Worm (Caenorhabditis elegans) whole organism, young adult: Measurements from ENCODE around the gene D1025.10.
A peak's percentile ranks its signal among the peaks of the same experiment; 100 is the strongest.

Experiments used
- B0019.2 ChIP-seq: fragments of 200-800 bp; sonication (Bioruptor generic); conservative IDR thresholded peaks from 2 replicates; pipeline ENCODE4 v1.3.6; 2022; ENCODE audit warnings: missing genetic modification reagents, missing genetic modification characterization, missing compliant biosample characterization
- B0261.1 ChIP-seq: sonication (generic microtip); optimal IDR thresholded peaks from 2 replicates; lab custom pipeline; 2016; ENCODE audit warnings: mild to moderate bottlenecking, missing genetic modification characterization, moderate library complexity, missing compliant biosample characterization
- D2030.7 ChIP-seq: fragments of 200-800 bp; sonication (Bioruptor generic); IDR thresholded peaks from 2 replicates; pipeline ENCODE4 v1.3.6; 2022; ENCODE audit warnings: missing genetic modification reagents, missing genetic modification characterization, missing compliant biosample characterization
- F22D6.2 ChIP-seq: sonication (generic microtip); optimal IDR thresholded peaks from 2 replicates; lab custom pipeline; 2016; ENCODE audit warnings: mild to moderate bottlenecking, missing genetic modification characterization, missing compliant biosample characterization
- F23B12.7 ChIP-seq: sonication (generic microtip); optimal IDR thresholded peaks from 2 replicates; lab custom pipeline; 2017; ENCODE audit warnings: missing genetic modification characterization, mild to moderate bottlenecking, missing compliant biosample characterization, antibody characterized with exemption, moderate library complexity; ENCODE audit not compliant: insufficient read depth
- F33H1.4 ChIP-seq: fragments of 200-800 bp; sonication (Bioruptor generic); IDR thresholded peaks from 2 replicates; pipeline ENCODE4 v1.3.6; 2022; ENCODE audit warnings: missing genetic modification reagents, missing genetic modification characterization, missing compliant biosample characterization
- F55B11.4 ChIP-seq: sonication (generic microtip); optimal IDR thresholded peaks from 2 replicates; lab custom pipeline; 2016; ENCODE audit warnings: missing compliant biosample characterization, missing genetic modification characterization, borderline replicate concordance; ENCODE audit not compliant: insufficient read depth
- K11D2.4 ChIP-seq: fragments of 200-800 bp; sonication (Bioruptor generic); IDR thresholded peaks from 2 replicates; pipeline ENCODE4 v1.3.6; 2022; ENCODE audit warnings: missing genetic modification reagents, missing genetic modification characterization, missing compliant biosample characterization
- Y53G8AR.9 ChIP-seq: fragments of 200-800 bp; sonication (Bioruptor generic); conservative IDR thresholded peaks from 2 replicates; pipeline ENCODE4 v1.3.6; 2022; ENCODE audit warnings: missing genetic modification reagents, missing genetic modification characterization, missing compliant biosample characterization
- Y79H2A.3 ChIP-seq: fragments of 200-800 bp; sonication (Bioruptor generic); conservative IDR thresholded peaks from 2 replicates; pipeline ENCODE4 v1.3.6; 2022; ENCODE audit warnings: missing genetic modification reagents, missing genetic modification characterization, missing compliant biosample characterization
- akir-1 ChIP-seq: fragments of 200-800 bp; sonication (Bioruptor generic); optimal IDR thresholded peaks from 2 replicates; lab custom pipeline; 2018; ENCODE audit warnings: mild to moderate bottlenecking, missing genetic modification characterization, moderate library complexity, missing compliant biosample characterization
- ama-1 ChIP-seq, 3 experiments: fragments of 150-350 bp in 1 of 3; sonication (generic microtip) in 2 of 3; optimal IDR thresholded peaks; 2 replicates each; lab custom pipeline; 2014 to 2018; ENCODE audit warnings: missing biosample characterization in 2 of 3, missing genetic modification characterization in 2 of 3, missing genetic modification reagents in 2 of 3
- aptf-3 ChIP-seq: fragments of 200-800 bp; sonication (Bioruptor generic); IDR thresholded peaks from 2 replicates; pipeline ENCODE4 v1.3.6; 2022; ENCODE audit warnings: missing genetic modification characterization, missing compliant biosample characterization
- athp-1 ChIP-seq: sonication (generic microtip); optimal IDR thresholded peaks from 2 replicates; lab custom pipeline; 2017; ENCODE audit warnings: mild to moderate bottlenecking, missing genetic modification characterization, missing compliant biosample characterization
- bed-1 ChIP-seq: fragments of 200-800 bp; sonication (Bioruptor generic); IDR thresholded peaks from 2 replicates; pipeline ENCODE4 v1.3.6; 2022; ENCODE audit warnings: missing genetic modification reagents, missing genetic modification characterization, missing compliant biosample characterization
- ceh-100 ChIP-seq: fragments of 200-800 bp; sonication (Bioruptor generic); IDR thresholded peaks from 2 replicates; pipeline ENCODE4 v1.3.6; 2022; ENCODE audit warnings: missing genetic modification reagents, missing genetic modification characterization, missing compliant biosample characterization
- ceh-91 ChIP-seq: fragments of 200-800 bp; sonication (Bioruptor generic); IDR thresholded peaks from 2 replicates; pipeline ENCODE4 v1.3.6; 2022; ENCODE audit warnings: missing genetic modification reagents, missing genetic modification characterization, missing compliant biosample characterization
- dox-1 ChIP-seq: fragments of 200-800 bp; sonication (Bioruptor generic); IDR thresholded peaks from 2 replicates; pipeline ENCODE4 v1.3.6; 2022; ENCODE audit warnings: missing genetic modification reagents, missing genetic modification characterization, missing compliant biosample characterization
- dpff-1 ChIP-seq: sonication (generic microtip); optimal IDR thresholded peaks from 2 replicates; lab custom pipeline; 2017; ENCODE audit warnings: mild to moderate bottlenecking, missing genetic modification characterization, missing compliant biosample characterization
- efl-1 ChIP-seq: fragments of 150-350 bp; optimal IDR thresholded peaks from 2 replicates; lab custom pipeline; 2014; ENCODE audit warnings: missing biosample characterization, missing genetic modification reagents, missing genetic modification characterization
- egl-18 ChIP-seq: fragments of 200-800 bp; sonication (Bioruptor generic); IDR thresholded peaks from 2 replicates; pipeline ENCODE4 v1.3.6; 2022; ENCODE audit warnings: missing genetic modification reagents, missing genetic modification characterization, missing compliant biosample characterization
- egrh-3 ChIP-seq: fragments of 200-800 bp; sonication (Bioruptor generic); IDR thresholded peaks from 2 replicates; pipeline ENCODE4 v1.3.6; 2022; ENCODE audit warnings: missing genetic modification reagents, missing genetic modification characterization, missing compliant biosample characterization
- ekl-4 ChIP-seq: fragments of 200-800 bp; sonication (Bioruptor generic); IDR thresholded peaks from 2 replicates; pipeline ENCODE4 v1.3.6; 2022; ENCODE audit warnings: missing genetic modification reagents, missing genetic modification characterization, missing compliant biosample characterization
- fkh-3 ChIP-seq: sonication (generic microtip); optimal IDR thresholded peaks from 2 replicates; lab custom pipeline; 2016; ENCODE audit warnings: mild to moderate bottlenecking, missing genetic modification characterization, missing compliant biosample characterization
- gei-17 ChIP-seq: fragments of 200-800 bp; sonication (Bioruptor generic); optimal IDR thresholded peaks from 2 replicates; lab custom pipeline; 2018; ENCODE audit warnings: mild to moderate bottlenecking, missing genetic modification characterization, missing compliant biosample characterization
- hlh-26 ChIP-seq: fragments of 200-800 bp; sonication (Bioruptor generic); conservative IDR thresholded peaks from 2 replicates; pipeline ENCODE4 v1.3.6; 2022; ENCODE audit warnings: missing genetic modification reagents, missing genetic modification characterization, missing compliant biosample characterization
- hrde-1 ChIP-seq: sonication (generic microtip); optimal IDR thresholded peaks from 2 replicates; lab custom pipeline; 2016; ENCODE audit warnings: missing genetic modification characterization, mild to moderate bottlenecking, missing compliant biosample characterization, moderate library complexity, missing genotype, missing genetic modification reagents, borderline replicate concordance
- lsy-27 ChIP-seq: sonication (generic microtip); optimal IDR thresholded peaks from 2 replicates; lab custom pipeline; 2017; ENCODE audit warnings: missing genetic modification characterization, mild to moderate bottlenecking, missing compliant biosample characterization, antibody characterized with exemption, missing genotype, borderline replicate concordance; ENCODE audit not compliant: insufficient read depth
- madf-10 ChIP-seq: sonication (generic microtip); optimal IDR thresholded peaks from 2 replicates; lab custom pipeline; 2016; ENCODE audit warnings: mild to moderate bottlenecking, missing genetic modification characterization, missing compliant biosample characterization
- madf-8 ChIP-seq: fragments of 200-800 bp; sonication (Bioruptor generic); conservative IDR thresholded peaks from 2 replicates; pipeline ENCODE4 v1.3.6; 2022; ENCODE audit warnings: missing genetic modification reagents, missing genetic modification characterization, missing compliant biosample characterization
- mes-4 ChIP-seq: sonication (generic microtip); optimal IDR thresholded peaks from 2 replicates; lab custom pipeline; 2016; ENCODE audit warnings: missing genotype, missing genetic modification characterization, missing compliant biosample characterization
- nfya-1 ChIP-seq: sonication (generic microtip); optimal IDR thresholded peaks from 2 replicates; lab custom pipeline; 2017; ENCODE audit warnings: antibody characterized with exemption, missing compliant biosample characterization, missing genetic modification characterization, borderline replicate concordance; ENCODE audit not compliant: insufficient read depth
- nfya-2 ChIP-seq: fragments of 200-800 bp; sonication (Bioruptor generic); IDR thresholded peaks from 2 replicates; pipeline ENCODE4 v1.3.6; 2022; ENCODE audit warnings: missing genetic modification reagents, missing genetic modification characterization, missing compliant biosample characterization
- nhr-120 ChIP-seq: fragments of 200-800 bp; sonication (Bioruptor generic); IDR thresholded peaks from 2 replicates; pipeline ENCODE4 v1.3.6; 2022; ENCODE audit warnings: missing genetic modification characterization, missing compliant biosample characterization
- nhr-27 ChIP-seq: fragments of 200-800 bp; sonication (Bioruptor generic); optimal IDR thresholded peaks from 2 replicates; lab custom pipeline; 2018; ENCODE audit warnings: mild to moderate bottlenecking, missing genetic modification characterization, moderate library complexity, missing compliant biosample characterization
- nhr-90 ChIP-seq: sonication (generic microtip); optimal IDR thresholded peaks from 2 replicates; lab custom pipeline; 2016; ENCODE audit warnings: missing genotype, mild to moderate bottlenecking, missing genetic modification characterization, missing compliant biosample characterization
- rcor-1 ChIP-seq: fragments of 200-800 bp; sonication (Bioruptor generic); IDR thresholded peaks from 2 replicates; pipeline ENCODE4 v1.3.6; 2022; ENCODE audit warnings: missing genetic modification reagents, missing genetic modification characterization, missing compliant biosample characterization
- repo-1 ChIP-seq: sonication (generic microtip); optimal IDR thresholded peaks from 2 replicates; lab custom pipeline; 2017; ENCODE audit warnings: mild to moderate bottlenecking, missing genetic modification characterization, missing compliant biosample characterization
- somi-1 ChIP-seq: fragments of 200-800 bp; sonication (Bioruptor generic); optimal IDR thresholded peaks from 2 replicates; lab custom pipeline; 2018; ENCODE audit warnings: mild to moderate bottlenecking, missing genetic modification characterization, missing compliant biosample characterization
- sptf-2 ChIP-seq: fragments of 200-800 bp; sonication (Bioruptor generic); optimal IDR thresholded peaks from 2 replicates; lab custom pipeline; 2018; ENCODE audit warnings: mild to moderate bottlenecking, missing genetic modification characterization, missing compliant biosample characterization
- tlf-1 ChIP-seq: fragments of 200-800 bp; sonication (Bioruptor generic); optimal IDR thresholded peaks from 2 replicates; lab custom pipeline; 2018; ENCODE audit warnings: mild to moderate bottlenecking, missing genetic modification characterization, missing compliant biosample characterization
- unc-62 ChIP-seq: fragments of 150-350 bp; optimal IDR thresholded peaks from 2 replicates; lab custom pipeline; 2014; ENCODE audit warnings: missing biosample characterization, missing genetic modification reagents, missing genetic modification characterization
- ztf-18 ChIP-seq: sonication (generic microtip); optimal IDR thresholded peaks from 2 replicates; lab custom pipeline; 2016; ENCODE audit warnings: missing genotype, mild to moderate bottlenecking, missing genetic modification characterization, missing compliant biosample characterization
- ztf-22 ChIP-seq: fragments of 200-800 bp; sonication (Bioruptor generic); optimal IDR thresholded peaks from 2 replicates; lab custom pipeline; 2018; ENCODE audit warnings: mild to moderate bottlenecking, missing genetic modification characterization, moderate library complexity, missing compliant biosample characterization
- ztf-6 ChIP-seq: fragments of 200-800 bp; sonication (Bioruptor generic); IDR thresholded peaks from 2 replicates; pipeline ENCODE4 v1.3.6; 2022; ENCODE audit warnings: missing genetic modification reagents, missing genetic modification characterization, missing compliant biosample characterization

The D1025.10 gene

DNA sequence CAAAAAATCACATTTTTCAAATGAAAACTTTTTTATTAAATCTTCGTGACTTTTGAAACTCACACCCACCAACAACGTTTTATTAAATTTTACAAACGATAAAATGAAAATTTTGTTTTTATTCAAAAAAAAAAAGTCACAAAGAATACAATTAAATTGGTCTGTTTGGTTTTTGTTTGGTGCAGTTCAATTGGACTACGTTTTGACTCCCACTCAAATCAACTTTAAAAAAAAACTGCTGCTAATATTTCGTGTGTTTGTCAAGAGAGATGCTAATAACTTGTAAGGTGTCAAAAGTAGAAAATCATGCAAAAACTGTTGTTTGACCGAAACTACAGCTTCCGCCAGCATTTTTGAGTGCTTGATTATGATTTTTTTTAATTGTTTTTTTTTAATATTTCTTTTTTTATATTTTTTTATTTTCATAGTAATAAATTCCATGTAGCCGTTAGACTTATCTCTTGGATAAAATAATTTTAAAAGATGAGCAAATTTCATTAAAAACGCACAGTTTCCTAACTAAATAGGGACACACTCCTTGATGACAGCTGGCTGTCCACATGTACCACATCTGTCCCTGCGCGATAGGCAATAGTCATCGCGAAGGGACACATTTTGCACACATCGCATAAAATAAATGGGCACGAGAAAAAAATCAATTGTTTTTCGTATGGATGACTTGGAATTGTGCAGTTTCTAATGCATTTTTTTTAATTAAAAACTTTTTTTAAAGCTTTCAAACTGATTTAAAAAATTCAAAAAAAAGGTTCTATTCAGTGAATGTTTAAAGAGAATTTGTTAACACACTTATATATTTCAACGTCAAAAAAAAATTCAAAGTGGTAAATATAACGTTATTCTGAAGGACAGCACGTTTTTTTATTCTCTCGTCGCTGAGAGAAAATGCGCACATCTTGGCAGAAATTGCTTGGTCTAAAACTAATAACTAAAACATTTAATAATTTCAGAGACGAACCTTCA lies 9.0 kb downstream of the D1025.10 start:
- TF ChIP-seq B0261.1 (tag; lab: Kevin White, UChicago) (peak; percentile 62), nfya-2 (GFP tag; lab: Robert Waterston, UW) (no peak), F23B12.7 (tag; lab: Kevin White, UChicago) (peak; percentile 98), nhr-120 (GFP tag; lab: Robert Waterston, UW) (peak; percentile 95), somi-1 (GFP tag; lab: Kevin White, UChicago) (peak; percentile 97), aptf-3 (GFP tag; lab: Robert Waterston, UW) (no peak), ceh-100 (peak; percentile 71; the same call in 1 of the 2 replicates), ztf-18 (peak; percentile 80), unc-62 (GFP tag; lab: Kevin White, UChicago) (peak; percentile 79), nfya-1 (tag; lab: Kevin White, UChicago) (no peak), nhr-27 (tag; lab: Kevin White, UChicago) (peak; percentile 95), nhr-90 (tag; lab: Kevin White, UChicago) (peak; percentile 91), repo-1 (peak; percentile 100), F22D6.2 (peak; percentile 97), ztf-6 (GFP tag; lab: Robert Waterston, UW) (peak; percentile 91), hlh-26 (GFP tag; lab: Robert Waterston, UW) (no peak), rcor-1 (peak; percentile 97), ama-1 (optimal IDR thresholded peaks at IDR 0.05; lab: Kevin White, UChicago) (no peak), ama-1 (GFP tag; optimal IDR thresholded peaks at IDR 0.05; lab: Kevin White, UChicago) (peak in 1 of 2 experiments; percentile 92), tlf-1 (GFP tag; lab: Kevin White, UChicago) (peak; percentile 99), hrde-1 (tag; lab: Kevin White, UChicago) (no peak), sptf-2 (peak; percentile 68), B0019.2 (GFP tag; lab: Robert Waterston, UW) (no peak), Y79H2A.3 (GFP tag; lab: Robert Waterston, UW) (no peak), bed-1 (GFP tag; lab: Robert Waterston, UW) (0 out of 2 replicates have a peak, but pooled peaks have one; percentile 68), egrh-3 (GFP tag; lab: Robert Waterston, UW) (no peak), ceh-91 (GFP tag; lab: Robert Waterston, UW) (no peak), ztf-22 (GFP tag; lab: Kevin White, UChicago) (peak; percentile 98), ekl-4 (GFP tag; lab: Robert Waterston, UW) (peak; percentile 94), egl-18 (GFP tag; lab: Robert Waterston, UW) (peak; percentile 97), akir-1 (GFP tag; lab: Kevin White, UChicago) (peak; percentile 72), madf-8 (GFP tag; lab: Robert Waterston, UW) (no peak), gei-17 (GFP tag; lab: Kevin White, UChicago) (peak; percentile 98), efl-1 (peak; percentile 27), F33H1.4 (GFP tag; lab: Robert Waterston, UW) (peak; percentile 32), dox-1 (GFP tag; lab: Robert Waterston, UW) (peak; percentile 99), D2030.7 (GFP tag; lab: Robert Waterston, UW) (no peak), F55B11.4 (tag; lab: Kevin White, UChicago) (no peak), Y53G8AR.9 (peak; percentile 98), dpff-1 (tag; lab: Kevin White, UChicago) (peak; percentile 94), K11D2.4 (GFP tag; lab: Robert Waterston, UW) (peak; percentile 100), fkh-3 (tag; lab: Kevin White, UChicago) (no peak), lsy-27 (tag; lab: Kevin White, UChicago) (peak; percentile 66), mes-4 (no peak), athp-1 (tag; lab: Kevin White, UChicago) (peak; percentile 57), madf-10 (tag; lab: Kevin White, UChicago) (peak; percentile 97)
